Worm (Caenorhabditis elegans): Measurements from ENCODE around the gene W06F12.3.

ce11 chrIII:13695588-13695987 lies 39.2 kb upstream of the W06F12.3 start:
- TF ChIP-seq rnt-1 (tag; optimal IDR thresholded peaks at IDR 0.05) (no peak), nhr-90 (tag; optimal IDR thresholded peaks at IDR 0.05; ENCODE audit: poor library complexity) (no peak), snpc-4 (tag; optimal IDR thresholded peaks at IDR 0.05) (no peak), mab-9 (GFP tag; IDR thresholded peaks at IDR 0.05) (no peak), blmp-1 (tag; optimal IDR thresholded peaks at IDR 0.05) (peak; percentile 99), nhr-12 (tag; optimal IDR thresholded peaks at IDR 0.05) (no peak), nhr-237 (tag; optimal IDR thresholded peaks at IDR 0.05) (no peak)
